Worm (Caenorhabditis elegans) whole organism, L4 larva: ENCODE measurements around the gene otub-3.

Experiments used
- R02D3.7 ChIP-seq: fragments of 150-350 bp; sonication (generic microtip); optimal IDR thresholded peaks from 3 replicates; lab custom pipeline; 2014; ENCODE audit warnings: missing biosample characterization, missing genetic modification characterization
- aly-2 ChIP-seq: sonication (generic microtip); optimal IDR thresholded peaks from 2 replicates; lab custom pipeline; 2018; ENCODE audit warnings: missing biosample characterization, missing genetic modification characterization
- ceh-44 ChIP-seq: fragments of 200-800 bp; sonication (Bioruptor generic); IDR thresholded peaks from 2 replicates; pipeline ENCODE4 v1.3.6; 2022; ENCODE audit warnings: missing genetic modification reagents, missing genetic modification characterization, missing compliant biosample characterization
- ceh-62 ChIP-seq: sonication (generic microtip); optimal IDR thresholded peaks from 2 replicates; lab custom pipeline; 2017; ENCODE audit warnings: missing biosample characterization, missing genetic modification characterization
- ceh-82 ChIP-seq: sonication (generic microtip); optimal IDR thresholded peaks from 2 replicates; lab custom pipeline; 2017; ENCODE audit warnings: missing biosample characterization, missing genetic modification characterization
- lin-13 ChIP-seq: fragments of 150-350 bp; optimal IDR thresholded peaks from 2 replicates; lab custom pipeline; 2014; ENCODE audit warnings: missing biosample characterization, missing genetic modification reagents, missing genetic modification characterization
- nhr-6 ChIP-seq: fragments of 150-350 bp; optimal IDR thresholded peaks from 2 replicates; lab custom pipeline; 2014; ENCODE audit warnings: missing biosample characterization, missing genetic modification characterization
- snpc-1.2 ChIP-seq: fragments of 200-800 bp; sonication (Bioruptor generic); IDR thresholded peaks from 2 replicates; pipeline ENCODE4 v1.3.6; 2022; ENCODE audit warnings: missing genetic modification reagents, missing genetic modification characterization, missing compliant biosample characterization
- unc-130 ChIP-seq: sonication (generic microtip); optimal IDR thresholded peaks from 2 replicates; lab custom pipeline; 2016; ENCODE audit warnings: missing genetic modification reagents, missing genetic modification characterization, missing compliant biosample characterization
- zag-1 ChIP-seq: fragments of 150-350 bp; optimal IDR thresholded peaks from 2 replicates; lab custom pipeline; 2014; ENCODE audit warnings: missing biosample characterization, missing genetic modification characterization
- ztf-7 ChIP-seq: fragments of 150-350 bp; optimal IDR thresholded peaks from 2 replicates; lab custom pipeline; 2014; ENCODE audit warnings: missing biosample characterization, missing genetic modification characterization

DNA sequence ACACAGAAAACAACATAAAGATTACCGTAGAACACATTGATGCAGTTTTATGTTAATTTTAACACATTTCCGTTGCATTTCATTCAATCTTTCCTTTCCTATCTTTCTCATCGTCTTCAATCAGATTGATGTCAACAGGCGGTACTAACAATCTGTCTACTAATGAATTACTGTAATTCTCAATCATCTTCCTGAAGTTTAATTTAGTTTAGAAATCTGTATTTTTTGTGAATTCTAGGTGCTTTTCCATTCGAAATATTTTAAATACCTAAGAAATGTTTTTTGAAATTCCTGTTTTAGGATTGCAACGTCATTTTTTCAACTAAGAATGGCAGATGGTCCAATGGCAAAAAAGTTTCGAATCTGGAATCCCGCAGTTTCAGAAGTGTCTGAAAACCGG is 4.3 kb upstream of the otub-3 start, which contains the start of gene F21D5.9:
- TF ChIP-seq ztf-7 (tag; lab: Kevin White, UChicago) (no peak), ceh-62 (tag; lab: Kevin White, UChicago) (no peak), ceh-82 (no peak), ceh-44 (no peak), zag-1 (tag; lab: Kevin White, UChicago) (no peak), lin-13 (GFP tag; lab: Kevin White, UChicago) (no peak), aly-2 (tag; lab: Kevin White, UChicago) (no peak), nhr-6 (tag; lab: Kevin White, UChicago) (no peak), unc-130 (no peak), snpc-1.2 (no peak), R02D3.7 (tag; lab: Kevin White, UChicago) (no peak)
